Fruit fly (Drosophila melanogaster) whole organism, embryonic: ENCODE data around the gene CG32371.

ENCODE experiments used
- Blimp-1 ChIP-seq: fragments of 200-800 bp; sonication (Bioruptor generic); optimal IDR thresholded peaks from 3 replicates; lab custom pipeline; 2018; ENCODE audit warnings: missing biosample characterization, missing genetic modification characterization, mild to moderate bottlenecking, moderate library complexity, missing genetic modification reagents
- CG10321 ChIP-seq: fragments of 200-800 bp; sonication (Bioruptor generic); IDR thresholded peaks from 2 replicates; pipeline ENCODE4 v1.3.6; 2022; ENCODE audit warnings: missing biosample characterization, missing genetic modification characterization
- CG12155 ChIP-seq: fragments of 200-800 bp; sonication (Bioruptor generic); optimal IDR thresholded peaks from 3 replicates; lab custom pipeline; 2016; ENCODE audit warnings: missing biosample characterization, missing genetic modification characterization
- CG12299 ChIP-seq: fragments of 200-800 bp; sonication (Bioruptor generic); optimal IDR thresholded peaks from 2 replicates; lab custom pipeline; 2018; ENCODE audit warnings: missing biosample characterization, mild to moderate bottlenecking, missing genetic modification characterization
- CG12769 ChIP-seq: fragments of 200-800 bp; sonication (Bioruptor generic); optimal IDR thresholded peaks from 2 replicates; lab custom pipeline; 2019; ENCODE audit warnings: missing biosample characterization, mild to moderate bottlenecking, missing genetic modification characterization, moderate library complexity
- CG14014 ChIP-seq: fragments of 200-800 bp; sonication (Bioruptor generic); IDR thresholded peaks from 2 replicates; pipeline ENCODE4 v1.3.6; 2022; ENCODE audit warnings: missing biosample characterization, missing genetic modification characterization
- CG17385 ChIP-seq: fragments of 200-800 bp; sonication (Bioruptor generic); optimal IDR thresholded peaks from 3 replicates; lab custom pipeline; 2018; ENCODE audit warnings: missing biosample characterization, mild to moderate bottlenecking, missing genetic modification characterization
- CG18599 ChIP-seq: fragments of 200-800 bp; sonication (Bioruptor generic); optimal IDR thresholded peaks from 3 replicates; lab custom pipeline; 2017; ENCODE audit warnings: missing biosample characterization, missing genetic modification characterization, mild to moderate bottlenecking, moderate library complexity, missing genetic modification reagents
- CG33557 ChIP-seq: fragments of 200-800 bp; sonication (Bioruptor generic); optimal IDR thresholded peaks from 2 replicates; lab custom pipeline; 2019; ENCODE audit warnings: missing biosample characterization, mild to moderate bottlenecking, missing genetic modification characterization, moderate library complexity
- CG34376 ChIP-seq: fragments of 200-800 bp; sonication (Bioruptor generic); optimal IDR thresholded peaks from 2 replicates; lab custom pipeline; 2018; ENCODE audit warnings: missing biosample characterization, mild to moderate bottlenecking, missing genetic modification characterization
- CG6175 ChIP-seq: fragments of 200-800 bp; sonication (Bioruptor generic); IDR thresholded peaks from 3 replicates; pipeline ENCODE4 v1.3.6; 2022; ENCODE audit warnings: missing biosample characterization, missing genetic modification characterization
- CG6689 ChIP-seq: fragments of 200-800 bp; sonication (Bioruptor generic); IDR thresholded peaks from 2 replicates; pipeline ENCODE4 v1.3.6; 2022; ENCODE audit warnings: missing biosample characterization, missing genetic modification characterization
- CG7839 ChIP-seq: fragments of 200-800 bp; sonication (Bioruptor generic); optimal IDR thresholded peaks from 3 replicates; lab custom pipeline; 2018; ENCODE audit warnings: missing biosample characterization, mild to moderate bottlenecking, missing genetic modification characterization, moderate library complexity
- CG8924 ChIP-seq: fragments of 200-800 bp; optimal IDR thresholded peaks from 3 replicates; lab custom pipeline; 2019; ENCODE audit warnings: missing biosample characterization, mild to moderate bottlenecking, missing genetic modification characterization, moderate library complexity
- CG9215 ChIP-seq: fragments of 200-800 bp; sonication (Bioruptor generic); IDR thresholded peaks from 2 replicates; pipeline ENCODE4 v1.3.6; 2022; ENCODE audit warnings: missing biosample characterization, missing genetic modification characterization
- CG9876 ChIP-seq: fragments of 200-800 bp; sonication (Bioruptor generic); optimal IDR thresholded peaks from 2 replicates; lab custom pipeline; 2016; ENCODE audit warnings: missing biosample characterization, missing genetic modification characterization
- Dip3 ChIP-seq: fragments of 200-800 bp; sonication (Bioruptor generic); optimal IDR thresholded peaks from 3 replicates; lab custom pipeline; 2016; ENCODE audit warnings: missing biosample characterization, missing genetic modification characterization
- Dll ChIP-seq: fragments of 200-800 bp; sonication (Bioruptor generic); IDR thresholded peaks from 4 replicates; pipeline ENCODE4 v1.3.6; 2022; ENCODE audit warnings: missing biosample characterization, missing genetic modification characterization; ENCODE audit not compliant: partially characterized antibody
- Dp ChIP-seq: fragments of 200-800 bp; sonication (Bioruptor generic); optimal IDR thresholded peaks from 2 replicates; lab custom pipeline; 2018; ENCODE audit warnings: missing biosample characterization, mild to moderate bottlenecking, missing genetic modification characterization, moderate library complexity
- Fer3 ChIP-seq: fragments of 200-800 bp; sonication (Bioruptor generic); optimal IDR thresholded peaks from 2 replicates; lab custom pipeline; 2018; ENCODE audit warnings: missing biosample characterization, mild to moderate bottlenecking, missing genetic modification characterization, moderate library complexity
- Gug ChIP-seq: fragments of 200-800 bp; sonication (Bioruptor generic); IDR thresholded peaks from 4 replicates; pipeline ENCODE4 v1.3.6; 2022; ENCODE audit warnings: missing biosample characterization, missing genetic modification characterization
- MESR4 ChIP-seq: fragments of 200-800 bp; sonication (Bioruptor generic); optimal IDR thresholded peaks from 2 replicates; lab custom pipeline; 2018; ENCODE audit warnings: missing biosample characterization, mild to moderate bottlenecking, missing genetic modification characterization, moderate library complexity
- Med ChIP-seq: fragments of 200-800 bp; sonication (Bioruptor generic); peaks from one replicate; lab custom pipeline; 2016; ENCODE audit warnings: missing biosample characterization, missing genetic modification characterization, mild to moderate bottlenecking, inconsistent platforms, moderate library complexity
- NFAT ChIP-seq: fragments of 200-800 bp; sonication (Bioruptor generic); IDR thresholded peaks from 2 replicates; pipeline ENCODE4 v1.3.6; 2022; ENCODE audit warnings: missing biosample characterization, missing genetic modification characterization
- Ptx1 ChIP-seq: fragments of 200-800 bp; sonication (Bioruptor generic); IDR thresholded peaks from 2 replicates; pipeline ENCODE4 v1.3.6; 2022; ENCODE audit warnings: missing biosample characterization, missing genetic modification characterization
- Sox102F ChIP-seq: fragments of 200-800 bp; sonication (Bioruptor generic); optimal IDR thresholded peaks from 2 replicates; lab custom pipeline; 2018; ENCODE audit warnings: missing biosample characterization, mild to moderate bottlenecking, missing genetic modification characterization, moderate library complexity
- Xrp1 ChIP-seq: fragments of 200-800 bp; sonication (Bioruptor generic); IDR thresholded peaks from 2 replicates; pipeline ENCODE4 v1.3.6; 2022; ENCODE audit warnings: missing biosample characterization, missing genetic modification characterization
- ara ChIP-seq: fragments of 200-800 bp; sonication (Bioruptor generic); IDR thresholded peaks from 2 replicates; pipeline ENCODE4 v1.3.6; 2022; ENCODE audit warnings: missing biosample characterization, missing genetic modification characterization
- bsh ChIP-seq, 2 experiments: fragments of 200-800 bp; sonication (Bioruptor generic); optimal IDR thresholded peaks; 2 replicates each; lab custom pipeline; 2017 to 2018; ENCODE audit warnings: mild to moderate bottlenecking in 2 of 2, missing biosample characterization in 2 of 2, missing genetic modification characterization in 2 of 2, moderate library complexity in 1 of 2
- cg ChIP-seq: fragments of 200-800 bp; sonication (Bioruptor generic); optimal IDR thresholded peaks from 3 replicates; lab custom pipeline; 2019; ENCODE audit warnings: missing biosample characterization, mild to moderate bottlenecking, missing genetic modification characterization, moderate library complexity
- corto ChIP-seq: fragments of 200-800 bp; sonication (Bioruptor generic); optimal IDR thresholded peaks from 2 replicates; lab custom pipeline; 2016; ENCODE audit warnings: missing biosample characterization, mild to moderate bottlenecking, missing genetic modification characterization, moderate library complexity
- dmrt11E ChIP-seq: fragments of 200-800 bp; sonication (Bioruptor generic); optimal IDR thresholded peaks from 3 replicates; lab custom pipeline; 2018; ENCODE audit warnings: missing biosample characterization, mild to moderate bottlenecking, missing genetic modification characterization, moderate library complexity
- dmrt99B ChIP-seq: fragments of 200-800 bp; sonication (Bioruptor generic); optimal IDR thresholded peaks from 2 replicates; lab custom pipeline; 2018; ENCODE audit warnings: missing biosample characterization, mild to moderate bottlenecking, missing genetic modification characterization, moderate library complexity
- exex ChIP-seq: fragments of 200-800 bp; sonication (Bioruptor generic); optimal IDR thresholded peaks from 4 replicates; lab custom pipeline; 2018; ENCODE audit warnings: missing biosample characterization, mild to moderate bottlenecking, missing genetic modification characterization, moderate library complexity
- gem ChIP-seq: fragments of 200-800 bp; sonication (Bioruptor generic); optimal IDR thresholded peaks from 2 replicates; lab custom pipeline; 2019; ENCODE audit warnings: missing biosample characterization, mild to moderate bottlenecking, missing genetic modification characterization, moderate library complexity
- ind ChIP-seq: fragments of 200-800 bp; sonication (Bioruptor generic); optimal IDR thresholded peaks from 3 replicates; lab custom pipeline; 2016; ENCODE audit warnings: missing biosample characterization, missing genetic modification characterization
- ken ChIP-seq: fragments of 200-800 bp; sonication (Bioruptor generic); IDR thresholded peaks from 3 replicates; pipeline ENCODE4 v1.3.6; 2022; ENCODE audit warnings: missing biosample characterization, missing genetic modification characterization
- lab ChIP-seq: fragments of 200-800 bp; sonication (Bioruptor generic); optimal IDR thresholded peaks from 3 replicates; lab custom pipeline; 2017; ENCODE audit warnings: missing biosample characterization, missing genetic modification characterization, mild to moderate bottlenecking, moderate library complexity, missing genetic modification reagents
- mirr ChIP-seq: fragments of 200-800 bp; sonication (Bioruptor generic); optimal IDR thresholded peaks from 3 replicates; lab custom pipeline; 2018; ENCODE audit warnings: missing biosample characterization, mild to moderate bottlenecking, missing genetic modification characterization
- nmo ChIP-seq: fragments of 200-800 bp; sonication (Bioruptor generic); optimal IDR thresholded peaks from 2 replicates; lab custom pipeline; 2018; ENCODE audit warnings: missing biosample characterization, mild to moderate bottlenecking, missing genetic modification characterization, moderate library complexity
- phol ChIP-seq: fragments of 200-800 bp; sonication (Bioruptor generic); optimal IDR thresholded peaks from 3 replicates; lab custom pipeline; 2018; ENCODE audit warnings: missing biosample characterization, mild to moderate bottlenecking, missing genetic modification characterization, moderate library complexity
- ranshi ChIP-seq: fragments of 200-800 bp; sonication (Bioruptor generic); IDR thresholded peaks from 2 replicates; pipeline ENCODE4 v1.3.6; 2022; ENCODE audit warnings: missing biosample characterization, missing genetic modification characterization
- row ChIP-seq: fragments of 200-800 bp; sonication (Bioruptor generic); IDR thresholded peaks from 3 replicates; pipeline ENCODE4 v1.3.6; 2022; ENCODE audit warnings: missing biosample characterization, missing genetic modification characterization
- sens ChIP-seq: fragments of 200-800 bp; sonication (Bioruptor generic); peaks from one replicate; lab custom pipeline; 2016; ENCODE audit warnings: missing biosample characterization, missing genetic modification characterization
- sisA ChIP-seq: fragments of 200-800 bp; sonication (Bioruptor generic); IDR thresholded peaks from 2 replicates; pipeline ENCODE4 v1.3.6; 2022; ENCODE audit warnings: missing biosample characterization, missing genetic modification characterization
- sob ChIP-seq: fragments of 200-800 bp; sonication (Bioruptor generic); IDR thresholded peaks from 2 replicates; pipeline ENCODE4 v1.3.6; 2022; ENCODE audit warnings: missing biosample characterization, missing genetic modification characterization
- tio ChIP-seq: fragments of 200-800 bp; sonication (Bioruptor generic); optimal IDR thresholded peaks from 2 replicates; lab custom pipeline; 2017; ENCODE audit warnings: missing biosample characterization, missing genetic modification characterization, inconsistent platforms
- unpg ChIP-seq: fragments of 200-800 bp; sonication (Bioruptor generic); optimal IDR thresholded peaks from 3 replicates; lab custom pipeline; 2018; ENCODE audit warnings: missing biosample characterization, mild to moderate bottlenecking, missing genetic modification characterization, moderate library complexity

CG32371 gene

dm6 chr3L:7792775-7793174, 24.6 kb upstream of the CG32371 start:
- TF ChIP-seq CG7839 (tag; lab: Kevin White, UChicago) = no peak
- no peak for TF ChIP-seq CG17385 (GFP tag; lab: Kevin White, UChicago)
- TF ChIP-seq ara (GFP tag; lab: Robert Waterston, UW) = no peak
- TF ChIP-seq exex (tag; lab: Kevin White, UChicago) = peak; percentile 20
- peak; percentile 10 for TF ChIP-seq CG34376 (GFP tag; lab: Kevin White, UChicago)
- no peak for TF ChIP-seq Dp (GFP tag; lab: Kevin White, UChicago)
- TF ChIP-seq Dip3 (GFP tag; lab: Kevin White, UChicago) = no peak
- TF ChIP-seq cg (GFP tag; lab: Kevin White, UChicago) = no peak
- TF ChIP-seq mirr (GFP tag; lab: Kevin White, UChicago) = peak; percentile 8
- TF ChIP-seq dmrt11E (tag; lab: Kevin White, UChicago) = no peak
- no peak for TF ChIP-seq CG10321 (GFP tag; lab: Robert Waterston, UW)
- no peak for TF ChIP-seq NFAT (GFP tag; lab: Robert Waterston, UW)
- no peak for TF ChIP-seq CG12155 (GFP tag; lab: Kevin White, UChicago)
- TF ChIP-seq CG9876 = no peak
- TF ChIP-seq ken = no peak
- no peak for TF ChIP-seq CG33557 (GFP tag; lab: Kevin White, UChicago)
- TF ChIP-seq CG12299 (tag; lab: Kevin White, UChicago) = no peak

- TF ChIP-seq Fer3 (tag; lab: Kevin White, UChicago) = peak; percentile 2
- peak; percentile 26 for TF ChIP-seq gem
- TF ChIP-seq sisA = 0 out of 2 replicates have a peak, but pooled peaks have one; percentile 10
- peak; percentile 13 for TF ChIP-seq lab (GFP tag; lab: Kevin White, UChicago)
- TF ChIP-seq CG12769 (tag; lab: Kevin White, UChicago) = no peak
- peak; percentile 75 for TF ChIP-seq Med (GFP tag; lab: Kevin White, UChicago)
- TF ChIP-seq Sox102F (GFP tag; lab: Kevin White, UChicago) = peak; percentile 51
- no peak for TF ChIP-seq MESR4 (GFP tag; lab: Kevin White, UChicago)
- peak; percentile 25; the same call in 1 of the 4 replicates for TF ChIP-seq Gug (GFP tag; lab: Robert Waterston, UW)
- peak; percentile 36; the same call in 1 of the 2 replicates for TF ChIP-seq Ptx1 (GFP tag; lab: Robert Waterston, UW)
- no peak for TF ChIP-seq CG14014 (GFP tag; lab: Robert Waterston, UW)
- peak; percentile 35 for TF ChIP-seq sens (GFP tag; lab: Kevin White, UChicago)
- TF ChIP-seq nmo (GFP tag; lab: Kevin White, UChicago) = peak; percentile 7
- TF ChIP-seq Blimp-1 (GFP tag; lab: Kevin White, UChicago) = peak; percentile 48
- TF ChIP-seq ranshi (GFP tag; lab: Robert Waterston, UW) = 0 out of 2 replicates have a peak, but pooled peaks have one; percentile 14
- peak in 1 of 2 experiments; percentile 34 for TF ChIP-seq bsh (GFP tag; optimal IDR thresholded peaks at IDR 0.05; lab: Kevin White, UChicago)
- no peak for TF ChIP-seq CG9215 (GFP tag; lab: Robert Waterston, UW)
- peak; percentile 36; the same call in 1 of the 2 replicates for TF ChIP-seq sob (GFP tag; lab: Robert Waterston, UW)
- TF ChIP-seq Dll (GFP tag; lab: Robert Waterston, UW) = no peak
- peak; percentile 26 for TF ChIP-seq ind (GFP tag; lab: Kevin White, UChicago)
- peak; percentile 31 for TF ChIP-seq CG7839 (tag; lab: Kevin White, UChicago)
- TF ChIP-seq tio (GFP tag; lab: Kevin White, UChicago) = peak; percentile 3
- TF ChIP-seq CG18599 (GFP tag; lab: Kevin White, UChicago) = peak; percentile 3
- TF ChIP-seq dmrt99B (tag; lab: Kevin White, UChicago) = peak; percentile 10
- no peak for TF ChIP-seq phol (tag; lab: Kevin White, UChicago)
- no peak for TF ChIP-seq CG8924 (tag; lab: Kevin White, UChicago)
- TF ChIP-seq unpg (GFP tag; lab: Kevin White, UChicago) = peak; percentile 35
- peak; percentile 54; the same call in 1 of the 2 replicates for TF ChIP-seq Xrp1 (GFP tag; lab: Robert Waterston, UW)
- no peak for TF ChIP-seq CG6175 (GFP tag; lab: Robert Waterston, UW)
- 0 out of 3 replicates have a peak, but pooled peaks have one; percentile 34 for TF ChIP-seq row (GFP tag; lab: Robert Waterston, UW)
- TF ChIP-seq corto (GFP tag; lab: Kevin White, UChicago) = peak; percentile 90
- 0 out of 2 replicates have a peak, but pooled peaks have one; percentile 37 for TF ChIP-seq CG6689 (GFP tag; lab: Robert Waterston, UW)
These were observed 24.1 kb upstream of the CG32371 start for dm6 chr3L:7792249-7792648.
